Worm (Caenorhabditis elegans) whole organism, early embryonic: ENCODE measurements around the gene F58B4.3.

Source experiments
- B0310.2 ChIP-seq: sonication (generic microtip); optimal IDR thresholded peaks from 2 replicates; lab custom pipeline; 2016; ENCODE audit warnings: mild to moderate bottlenecking, missing genetic modification characterization, missing compliant biosample characterization
- F13C5.2 ChIP-seq: sonication (generic microtip); optimal IDR thresholded peaks from 2 replicates; lab custom pipeline; 2017; ENCODE audit warnings: mild to moderate bottlenecking, missing genetic modification characterization, inconsistent platforms, missing compliant biosample characterization
- aly-1 ChIP-seq: sonication (generic microtip); optimal IDR thresholded peaks from 2 replicates; lab custom pipeline; 2016; ENCODE audit warnings: missing genetic modification characterization, missing compliant biosample characterization
- ama-1 ChIP-seq: fragments of 150-350 bp; optimal IDR thresholded peaks from 2 replicates; lab custom pipeline; 2014
- ceh-13 ChIP-seq: fragments of 200-800 bp; sonication (Bioruptor generic); optimal IDR thresholded peaks from 2 replicates; lab custom pipeline; 2018; ENCODE audit warnings: mild to moderate bottlenecking, missing genetic modification characterization, missing compliant biosample characterization
- ceh-36 ChIP-seq: sonication (generic microtip); optimal IDR thresholded peaks from 2 replicates; lab custom pipeline; 2016; ENCODE audit warnings: missing genetic modification characterization, inconsistent platforms, missing compliant biosample characterization
- ets-7 ChIP-seq: sonication (generic microtip); optimal IDR thresholded peaks from 2 replicates; lab custom pipeline; 2016; ENCODE audit warnings: missing genotype, missing genetic modification characterization, missing compliant biosample characterization
- flt-1 ChIP-seq: fragments of 200-800 bp; sonication (Bioruptor generic); IDR thresholded peaks from 2 replicates; pipeline ENCODE4 v1.3.6; 2022; ENCODE audit warnings: missing genetic modification characterization, missing compliant biosample characterization
- hmbx-1 ChIP-seq: sonication (generic microtip); optimal IDR thresholded peaks from 2 replicates; lab custom pipeline; 2016; ENCODE audit warnings: mild to moderate bottlenecking, missing genetic modification characterization, missing compliant biosample characterization
- hmg-4 ChIP-seq: fragments of 200-800 bp; sonication (Bioruptor generic); optimal IDR thresholded peaks from 2 replicates; lab custom pipeline; 2018; ENCODE audit warnings: mild to moderate bottlenecking, missing genetic modification characterization, missing compliant biosample characterization
- hnd-1 ChIP-seq: sonication (generic microtip); optimal IDR thresholded peaks from 2 replicates; lab custom pipeline; 2016; ENCODE audit warnings: missing genetic modification characterization, missing compliant biosample characterization
- pes-1 ChIP-seq: fragments of 200-800 bp; sonication (Bioruptor generic); IDR thresholded peaks from 2 replicates; pipeline ENCODE4 v1.3.6; 2022; ENCODE audit warnings: missing genetic modification reagents, missing genetic modification characterization, missing compliant biosample characterization
- sea-1 ChIP-seq: fragments of 200-800 bp; sonication (Bioruptor generic); conservative IDR thresholded peaks from 2 replicates; pipeline ENCODE4 v1.3.6; 2022; ENCODE audit warnings: missing genetic modification characterization, missing compliant biosample characterization
- tbx-11 ChIP-seq: fragments of 200-800 bp; sonication (Bioruptor generic); IDR thresholded peaks from 2 replicates; pipeline ENCODE4 v1.3.6; 2022; ENCODE audit warnings: missing genetic modification characterization, missing compliant biosample characterization
- tbx-37 ChIP-seq: fragments of 200-800 bp; sonication (Bioruptor generic); conservative IDR thresholded peaks from 2 replicates; pipeline ENCODE4 v1.3.6; 2022; ENCODE audit warnings: missing genetic modification reagents, missing genetic modification characterization, missing compliant biosample characterization
- tra-4 ChIP-seq: sonication (generic microtip); optimal IDR thresholded peaks from 2 replicates; lab custom pipeline; 2017; ENCODE audit warnings: missing genetic modification characterization, missing compliant biosample characterization

Gene F58B4.3

DNA sequence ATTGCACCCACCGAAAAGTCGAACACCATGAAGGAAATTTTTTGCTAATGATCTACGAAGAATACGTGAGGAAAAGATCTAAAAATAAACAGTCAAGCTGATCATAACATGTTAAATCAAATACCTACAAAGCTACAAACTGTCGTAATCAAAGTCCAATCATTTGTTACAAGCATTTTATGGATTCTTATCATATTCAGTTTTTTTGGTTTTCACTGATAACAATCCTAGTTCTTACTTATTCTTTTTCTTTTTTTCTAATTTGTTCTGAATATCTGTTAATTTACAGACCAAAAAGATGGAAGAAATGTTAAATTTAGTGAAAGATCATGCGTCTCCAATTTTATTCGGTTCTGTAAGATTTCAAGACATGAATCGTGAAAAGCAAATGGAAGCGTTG is 25.2 kb downstream of the F58B4.3 start, which contains the start of gene F17C11.6:
TSS of gene F17C11.6 (plus strand) at position 290 of the 400 bp plus-strand sequence.
- TF ChIP-seq ets-7 (no peak), hnd-1 (tag; lab: Kevin White, UChicago) (no peak), ama-1 (lab: Kevin White, UChicago) (no peak), tra-4 (no peak), ceh-36 (no peak), hmg-4 (GFP tag; lab: Kevin White, UChicago) (no peak), pes-1 (GFP tag; lab: Robert Waterston, UW) (no peak), flt-1 (no peak), B0310.2 (tag; lab: Kevin White, UChicago) (no peak), aly-1 (tag; lab: Kevin White, UChicago) (no peak), ceh-13 (GFP tag; lab: Kevin White, UChicago) (no peak), tbx-37 (GFP tag; lab: Robert Waterston, UW) (no peak), hmbx-1 (no peak), sea-1 (GFP tag; lab: Robert Waterston, UW) (no peak)

DNA sequence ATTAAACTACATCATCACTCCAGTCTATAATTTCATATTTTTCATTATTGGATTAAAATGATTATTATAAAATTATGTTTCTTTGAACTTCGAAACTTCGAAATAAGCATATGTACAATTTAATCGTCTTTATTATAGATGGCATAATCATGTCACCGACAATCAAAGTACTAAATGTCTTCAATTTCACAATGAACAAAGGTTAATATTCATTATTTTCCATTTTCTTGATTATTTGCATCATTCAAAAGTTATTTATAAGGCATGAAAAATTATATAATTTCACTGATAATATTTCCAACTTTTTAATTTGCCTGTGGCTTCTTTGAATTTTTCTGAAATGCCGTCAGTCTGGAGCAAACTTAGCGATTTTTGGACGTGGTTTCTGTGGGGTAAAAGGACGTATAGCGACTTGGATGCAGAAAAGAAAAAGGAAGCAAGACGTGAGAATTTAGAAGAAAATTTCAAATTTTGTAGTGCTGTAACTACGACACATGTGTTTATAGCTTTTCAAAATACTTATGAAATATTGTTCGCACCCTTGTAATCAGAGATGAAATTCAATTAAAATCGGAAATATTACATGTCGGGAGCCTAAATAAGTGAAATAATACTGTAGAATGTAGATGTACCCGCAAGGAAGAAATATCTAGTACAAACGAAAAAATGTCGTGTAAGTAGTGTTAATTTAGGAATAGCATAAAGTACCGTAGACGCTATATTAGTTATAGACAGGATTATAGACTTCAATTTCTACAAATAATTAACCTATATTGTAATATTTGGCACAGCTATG is 26.3 kb downstream of the F58B4.3 start, which contains the start of gene F17C11.13:
TSS of gene F17C11.13 (plus strand) at position 243 of the 796 bp plus-strand sequence.
- TF ChIP-seq ets-7 (no peak), sea-1 (GFP tag; lab: Robert Waterston, UW) (no peak), tbx-37 (GFP tag; lab: Robert Waterston, UW) (no peak), hmbx-1 (no peak), B0310.2 (tag; lab: Kevin White, UChicago) (no peak), tbx-11 (GFP tag; lab: Robert Waterston, UW) (no peak)

DNA sequence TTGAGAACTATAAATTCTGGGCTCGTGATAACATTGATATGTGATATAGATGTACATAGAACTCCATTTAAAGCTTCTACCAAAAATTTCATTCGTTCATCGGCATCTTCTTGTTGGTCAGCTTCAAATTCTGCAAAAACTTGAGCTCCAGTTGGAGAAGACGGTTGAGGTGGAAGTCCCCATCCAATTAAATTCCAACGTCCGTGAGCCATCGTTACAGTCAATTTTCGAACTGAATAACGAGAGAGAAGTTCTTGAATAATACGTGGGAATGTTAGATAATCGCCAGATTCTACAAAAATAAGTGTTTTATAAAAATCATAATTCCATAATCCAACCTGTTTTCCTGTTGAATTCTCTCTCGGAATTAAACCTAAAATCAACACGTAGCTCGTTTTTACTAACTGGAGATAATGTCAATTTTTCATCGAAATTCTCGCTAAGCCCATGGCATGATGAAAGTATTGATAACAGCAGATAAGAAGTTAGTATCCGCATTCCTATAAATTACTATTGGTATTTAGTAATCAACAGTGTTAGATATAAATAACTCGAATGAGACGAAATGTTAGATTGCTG is 28.8 kb downstream of the F58B4.3 start, which contains the start of gene pigt-1:
TSS of gene pigt-1 (minus strand) at position 500 of the 579 bp plus-strand sequence.
- TF ChIP-seq ama-1 (lab: Kevin White, UChicago) (peak; percentile 37), aly-1 (tag; lab: Kevin White, UChicago) (no peak)

DNA sequence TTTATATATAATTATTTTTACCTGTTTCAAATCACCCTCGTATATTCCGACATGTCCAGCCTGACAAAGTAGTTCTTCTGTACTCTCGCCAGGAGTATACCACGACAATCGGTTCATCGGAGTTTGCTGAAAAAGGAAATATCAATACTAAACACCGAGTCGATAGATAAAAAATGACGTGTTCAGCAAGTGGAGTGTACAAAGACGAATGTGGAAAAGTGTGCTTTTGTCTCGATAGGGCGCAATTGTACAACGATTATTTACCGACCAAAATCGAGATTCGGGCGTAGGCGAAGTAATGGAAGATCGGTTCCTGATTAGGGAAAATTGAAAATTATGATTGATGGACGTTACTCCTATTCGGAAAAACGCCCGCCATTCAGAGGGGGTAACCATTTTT is 30.9 kb downstream of the F58B4.3 start, which contains the start of gene vps-36:
TSS of gene vps-36 (minus strand) at position 126 of the 400 bp plus-strand sequence.
- TF ChIP-seq tbx-11 (GFP tag; lab: Robert Waterston, UW) = no peak
- TF ChIP-seq B0310.2 (tag; lab: Kevin White, UChicago) = no peak
- no peak for TF ChIP-seq sea-1 (GFP tag; lab: Robert Waterston, UW)
- no peak for TF ChIP-seq pes-1 (GFP tag; lab: Robert Waterston, UW)
- TF ChIP-seq hmg-4 (GFP tag; lab: Kevin White, UChicago) = no peak
- no peak for TF ChIP-seq tra-4
- no peak for TF ChIP-seq flt-1
- TF ChIP-seq F13C5.2 (tag; lab: Kevin White, UChicago) = no peak
- no peak for TF ChIP-seq hnd-1 (tag; lab: Kevin White, UChicago)
- TF ChIP-seq ceh-13 (GFP tag; lab: Kevin White, UChicago) = no peak
- no peak for TF ChIP-seq tbx-37 (GFP tag; lab: Robert Waterston, UW)

DNA sequence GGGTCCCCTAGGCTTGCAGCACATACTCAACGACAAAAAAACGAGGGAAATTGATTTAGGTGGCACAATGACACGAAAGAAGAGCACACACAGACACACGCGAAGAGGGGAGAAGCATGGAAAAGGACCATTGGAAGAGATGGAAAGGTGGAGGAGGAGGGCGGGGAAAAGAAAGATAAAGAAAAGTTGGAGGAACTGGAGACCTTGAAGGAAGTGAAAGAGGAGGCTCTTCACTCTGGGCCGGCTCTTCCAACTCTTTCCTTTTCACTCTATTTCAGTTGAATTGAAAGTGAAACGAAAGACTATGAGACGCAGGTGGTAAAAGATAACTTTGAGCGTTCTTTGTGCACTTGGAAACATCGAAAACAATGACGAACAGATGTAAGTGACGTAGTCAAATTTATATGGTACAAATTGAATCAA is 31.8 kb downstream of the F58B4.3 start:
- TF ChIP-seq tbx-37 (GFP tag; lab: Robert Waterston, UW) (no peak), ets-7 (no peak)

DNA sequence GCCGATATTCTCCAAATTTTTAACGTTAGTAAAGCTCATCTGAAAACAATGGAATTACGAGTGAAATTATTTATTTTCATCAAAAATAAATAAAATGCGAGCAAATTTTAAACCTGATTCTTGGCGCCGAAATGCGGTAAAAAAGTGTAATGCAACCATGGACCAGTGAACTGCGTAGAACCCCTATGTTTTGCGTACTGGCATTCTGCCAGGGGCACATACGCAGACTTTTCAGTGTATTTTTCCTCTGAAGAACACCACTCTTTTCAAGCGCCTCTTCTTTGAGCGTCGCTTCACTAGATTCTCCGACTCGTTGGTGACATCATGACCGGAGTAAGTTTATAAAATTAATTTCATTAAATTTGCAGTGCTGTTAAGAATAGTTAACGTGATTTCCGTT is 35.9 kb downstream of the F58B4.3 start, which contains the start of the genes ctf-4 and eef-1G:
TSS of gene ctf-4 (minus strand) at position 39 of the 400 bp plus-strand sequence.
TSS of gene eef-1G (plus strand) at position 219 of the 400 bp plus-strand sequence.
- TF ChIP-seq tbx-11 (GFP tag; lab: Robert Waterston, UW) (no peak), hnd-1 (tag; lab: Kevin White, UChicago) (no peak), tra-4 (no peak), F13C5.2 (tag; lab: Kevin White, UChicago) (peak; percentile 74), hmbx-1 (no peak), ama-1 (lab: Kevin White, UChicago) (no peak), ceh-13 (GFP tag; lab: Kevin White, UChicago) (no peak)

DNA sequence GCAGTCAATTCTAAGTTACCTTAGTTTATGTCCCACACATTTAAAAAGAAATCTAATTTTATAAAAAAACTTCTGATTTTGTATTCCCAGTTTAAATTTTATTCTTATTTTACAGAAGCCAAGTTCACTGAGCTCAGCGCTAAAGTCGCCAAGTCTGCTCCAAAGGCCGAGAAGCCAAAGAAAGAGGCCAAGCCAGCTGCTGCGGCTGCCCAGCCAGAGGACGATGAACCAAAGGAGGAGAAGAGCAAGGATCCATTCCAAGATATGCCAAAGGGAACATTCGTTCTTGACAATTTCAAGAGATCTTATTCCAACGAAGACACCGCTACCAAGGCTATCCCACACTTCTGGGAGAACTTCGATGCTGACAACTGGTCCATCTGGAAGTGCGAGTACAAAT is 37.3 kb downstream of the F58B4.3 start:
- TF ChIP-seq tra-4 (no peak), ceh-36 (no peak), ets-7 (no peak), B0310.2 (tag; lab: Kevin White, UChicago) (no peak), tbx-11 (GFP tag; lab: Robert Waterston, UW) (no peak), sea-1 (GFP tag; lab: Robert Waterston, UW) (no peak), hnd-1 (tag; lab: Kevin White, UChicago) (no peak)

DNA sequence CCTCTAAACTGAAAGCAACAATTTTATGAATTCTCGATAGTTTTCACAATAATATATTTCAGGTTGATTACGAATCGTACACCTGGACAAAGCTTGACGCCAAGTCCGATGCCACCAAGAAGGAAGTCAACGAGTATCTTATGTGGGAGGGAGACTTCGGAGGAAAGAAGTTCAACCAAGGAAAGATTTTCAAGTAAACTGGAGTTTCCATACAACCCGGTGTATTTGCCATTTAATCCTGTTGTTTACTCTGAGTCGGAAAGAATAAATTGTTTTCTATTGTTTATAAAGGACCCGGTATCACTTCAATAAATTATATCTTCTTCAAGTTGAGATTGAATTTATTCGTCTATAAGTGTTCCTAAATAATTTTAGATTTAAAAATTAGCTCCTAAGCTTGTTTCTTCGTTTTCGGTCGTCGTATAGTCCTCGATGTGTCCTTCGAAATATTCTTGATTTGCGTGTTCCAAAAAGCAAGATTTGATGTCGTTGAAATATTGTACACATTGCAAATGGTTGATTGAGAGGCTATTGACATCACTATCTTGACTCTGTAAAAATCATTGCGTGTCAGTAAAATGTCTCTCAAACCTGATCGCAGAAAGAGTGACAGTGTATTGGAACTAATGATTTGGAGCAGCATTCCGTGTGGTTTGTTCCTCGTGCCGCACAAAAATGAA is 38.1 kb downstream of the F58B4.3 start:
- TF ChIP-seq ceh-36 = no peak
- no peak for TF ChIP-seq ceh-13 (GFP tag; lab: Kevin White, UChicago)
- TF ChIP-seq tbx-11 (GFP tag; lab: Robert Waterston, UW) = no peak
- no peak for TF ChIP-seq ama-1 (lab: Kevin White, UChicago)
- no peak for TF ChIP-seq aly-1 (tag; lab: Kevin White, UChicago)
- TF ChIP-seq tra-4 = no peak
- no peak for TF ChIP-seq F13C5.2 (tag; lab: Kevin White, UChicago)
- TF ChIP-seq B0310.2 (tag; lab: Kevin White, UChicago) = no peak
- no peak for TF ChIP-seq hmbx-1
